Fruit fly (Drosophila melanogaster) whole organism, embryonic: ENCODE measurements around the gene St2.

Experiments
- ATbp ChIP-seq: fragments of 200-800 bp; sonication (Bioruptor generic); optimal IDR thresholded peaks from 2 replicates; lab custom pipeline; 2017; ENCODE audit warnings: missing biosample characterization, mild to moderate bottlenecking, missing genetic modification characterization, missing genetic modification reagents
- Adf1 ChIP-seq: fragments of 200-800 bp; sonication (Bioruptor generic); IDR thresholded peaks from 2 replicates; pipeline ENCODE4 v1.3.6; 2022; ENCODE audit warnings: missing biosample characterization, missing genetic modification characterization
- Atf3 ChIP-seq: fragments of 200-800 bp; sonication (Bioruptor generic); optimal IDR thresholded peaks from 3 replicates; lab custom pipeline; 2016; ENCODE audit warnings: missing biosample characterization, missing genetic modification characterization
- Atf6 ChIP-seq: fragments of 200-800 bp; sonication (Bioruptor generic); IDR thresholded peaks from 2 replicates; pipeline ENCODE4 v1.3.6; 2022; ENCODE audit warnings: missing biosample characterization, missing genetic modification characterization
- Awh ChIP-seq: fragments of 200-800 bp; sonication (Bioruptor generic); IDR thresholded peaks from 2 replicates; pipeline ENCODE4, ENCODE4 v1.3.6; 2022; ENCODE audit warnings: missing biosample characterization, missing genetic modification characterization
- BtbVII ChIP-seq: fragments of 200-800 bp; sonication (Bioruptor generic); optimal IDR thresholded peaks from 3 replicates; lab custom pipeline; 2017; ENCODE audit warnings: missing biosample characterization, mild to moderate bottlenecking, missing genetic modification characterization
- CG1024 ChIP-seq: fragments of 200-800 bp; sonication (Bioruptor generic); IDR thresholded peaks from 2 replicates; pipeline ENCODE4 v1.3.6; 2022; ENCODE audit warnings: missing biosample characterization, missing genetic modification characterization
- CG10274 ChIP-seq: fragments of 200-800 bp; sonication (Bioruptor generic); optimal IDR thresholded peaks from 3 replicates; lab custom pipeline; 2017; ENCODE audit warnings: missing biosample characterization, mild to moderate bottlenecking, missing genetic modification characterization
- CG10321 ChIP-seq: fragments of 200-800 bp; sonication (Bioruptor generic); IDR thresholded peaks from 2 replicates; pipeline ENCODE4 v1.3.6; 2022; ENCODE audit warnings: missing biosample characterization, missing genetic modification characterization
- CG12155 ChIP-seq: fragments of 200-800 bp; sonication (Bioruptor generic); optimal IDR thresholded peaks from 3 replicates; lab custom pipeline; 2016; ENCODE audit warnings: missing biosample characterization, missing genetic modification characterization
- CG14965 ChIP-seq: fragments of 200-800 bp; sonication (Bioruptor generic); optimal IDR thresholded peaks from 2 replicates; lab custom pipeline; 2016; ENCODE audit warnings: missing biosample characterization, missing genetic modification characterization, borderline replicate concordance
- CG15514 ChIP-seq: fragments of 200-800 bp; sonication (Bioruptor generic); optimal IDR thresholded peaks from 3 replicates; lab custom pipeline; 2017; ENCODE audit warnings: missing biosample characterization, missing genetic modification characterization, mild to moderate bottlenecking, moderate library complexity, missing genetic modification reagents
- CG16813 ChIP-seq: fragments of 200-800 bp; sonication (Bioruptor generic); IDR thresholded peaks from 3 replicates; pipeline ENCODE4 v1.3.6; 2022; ENCODE audit warnings: missing biosample characterization, missing genetic modification characterization; ENCODE audit not compliant: partially characterized antibody
- CG17361 ChIP-seq: fragments of 200-800 bp; sonication (Bioruptor generic); IDR thresholded peaks from 3 replicates; pipeline ENCODE4 v1.3.6; 2022; ENCODE audit warnings: missing biosample characterization, missing genetic modification characterization
- CG2678 ChIP-seq: fragments of 200-800 bp; sonication (Bioruptor generic); optimal IDR thresholded peaks from 3 replicates; lab custom pipeline; 2019; ENCODE audit warnings: missing biosample characterization, mild to moderate bottlenecking, missing genetic modification characterization, moderate library complexity
- CG2889 ChIP-seq: fragments of 200-800 bp; sonication (Bioruptor generic); IDR thresholded peaks from 3 replicates; pipeline ENCODE4 v1.3.6; 2022; ENCODE audit warnings: missing biosample characterization, missing genetic modification characterization
- CG3281 ChIP-seq: fragments of 200-800 bp; sonication (Bioruptor generic); optimal IDR thresholded peaks from 3 replicates; lab custom pipeline; 2017; ENCODE audit warnings: missing biosample characterization, mild to moderate bottlenecking, missing genetic modification characterization
- CG7786 ChIP-seq: fragments of 200-800 bp; sonication (Bioruptor generic); optimal IDR thresholded peaks from 2 replicates; lab custom pipeline; 2016; ENCODE audit warnings: missing biosample characterization, missing genetic modification characterization
- CG8290 ChIP-seq, 3 experiments: fragments of 200-800 bp; sonication (Bioruptor generic); optimal IDR thresholded peaks; 2 replicates each; lab custom pipeline; 2016 to 2019; ENCODE audit warnings: missing biosample characterization in 3 of 3, missing genetic modification characterization in 3 of 3, mild to moderate bottlenecking in 2 of 3, moderate library complexity in 1 of 3
- Camta ChIP-seq: fragments of 200-800 bp; sonication (Bioruptor generic); optimal IDR thresholded peaks from 2 replicates; lab custom pipeline; 2016; ENCODE audit warnings: missing biosample characterization, missing genetic modification characterization
- D19B ChIP-seq: fragments of 200-800 bp; sonication (Bioruptor generic); optimal IDR thresholded peaks from 2 replicates; lab custom pipeline; 2017; ENCODE audit warnings: missing biosample characterization, mild to moderate bottlenecking, missing genetic modification characterization
- Dad ChIP-seq: fragments of 200-800 bp; sonication (Bioruptor generic); optimal IDR thresholded peaks from 3 replicates; lab custom pipeline; 2016; ENCODE audit warnings: missing biosample characterization, missing genetic modification characterization
- Dek ChIP-seq: fragments of 200-800 bp; sonication (Bioruptor generic); optimal IDR thresholded peaks from 3 replicates; lab custom pipeline; 2019; ENCODE audit warnings: missing biosample characterization, mild to moderate bottlenecking, missing genetic modification characterization, moderate library complexity
- Doc3 ChIP-seq: fragments of 200-800 bp; sonication (Bioruptor generic); IDR thresholded peaks from 3 replicates; pipeline ENCODE4 v1.3.6; 2022; ENCODE audit warnings: missing biosample characterization, missing genetic modification characterization; ENCODE audit not compliant: partially characterized antibody
- Gug ChIP-seq: fragments of 200-800 bp; sonication (Bioruptor generic); IDR thresholded peaks from 4 replicates; pipeline ENCODE4 v1.3.6; 2022; ENCODE audit warnings: missing biosample characterization, missing genetic modification characterization
- Jarid2 ChIP-seq: fragments of 200-800 bp; sonication (Bioruptor generic); optimal IDR thresholded peaks from 3 replicates; lab custom pipeline; 2017; ENCODE audit warnings: mild to moderate bottlenecking, missing biosample characterization, missing genetic modification reagents, missing genetic modification characterization
- MTF-1 ChIP-seq: fragments of 200-800 bp; sonication (Bioruptor generic); optimal IDR thresholded peaks from 2 replicates; lab custom pipeline; 2018; ENCODE audit warnings: missing biosample characterization, mild to moderate bottlenecking, missing genetic modification characterization, borderline replicate concordance
- Med ChIP-seq: fragments of 200-800 bp; sonication (Bioruptor generic); peaks from one replicate; lab custom pipeline; 2016; ENCODE audit warnings: missing biosample characterization, missing genetic modification characterization, mild to moderate bottlenecking, inconsistent platforms, moderate library complexity
- Mrtf ChIP-seq: fragments of 200-800 bp; sonication (Bioruptor generic); IDR thresholded peaks from 3 replicates; pipeline ENCODE4 v1.3.6; 2022; ENCODE audit warnings: missing biosample characterization, missing genetic modification characterization
- NK7.1 ChIP-seq: fragments of 200-800 bp; sonication (Bioruptor generic); optimal IDR thresholded peaks from 3 replicates; lab custom pipeline; 2016; ENCODE audit warnings: missing biosample characterization, missing genetic modification characterization
- Side ChIP-seq: fragments of 200-800 bp; sonication (Bioruptor generic); optimal IDR thresholded peaks from 2 replicates; lab custom pipeline; 2016; ENCODE audit warnings: missing biosample characterization, missing genetic modification characterization
- Spps ChIP-seq: fragments of 200-800 bp; sonication (Bioruptor generic); optimal IDR thresholded peaks from 2 replicates; lab custom pipeline; 2018; ENCODE audit warnings: missing biosample characterization, mild to moderate bottlenecking, missing genetic modification characterization
- Taf1 ChIP-seq: fragments of 200-800 bp; sonication (Bioruptor generic); IDR thresholded peaks from 2 replicates; pipeline ENCODE4 v1.3.6; 2022; ENCODE audit warnings: missing biosample characterization, missing genetic modification characterization
- YL-1 ChIP-seq: fragments of 200-800 bp; sonication (Bioruptor generic); optimal IDR thresholded peaks from 3 replicates; lab custom pipeline; 2017; ENCODE audit warnings: missing biosample characterization, mild to moderate bottlenecking, missing genetic modification characterization
- aop ChIP-seq: fragments of 200-800 bp; sonication (Bioruptor generic); IDR thresholded peaks from 2 replicates; pipeline ENCODE4 v1.3.6; 2022; ENCODE audit warnings: missing biosample characterization, missing genetic modification characterization
- az2 ChIP-seq: fragments of 200-800 bp; sonication (Bioruptor generic); optimal IDR thresholded peaks from 3 replicates; lab custom pipeline; 2016; ENCODE audit warnings: missing biosample characterization, missing genetic modification characterization
- bsh ChIP-seq, 2 experiments: fragments of 200-800 bp; sonication (Bioruptor generic); optimal IDR thresholded peaks; 2 replicates each; lab custom pipeline; 2017 to 2018; ENCODE audit warnings: mild to moderate bottlenecking in 2 of 2, missing biosample characterization in 2 of 2, missing genetic modification characterization in 2 of 2, moderate library complexity in 1 of 2
- corto ChIP-seq: fragments of 200-800 bp; sonication (Bioruptor generic); optimal IDR thresholded peaks from 2 replicates; lab custom pipeline; 2016; ENCODE audit warnings: missing biosample characterization, mild to moderate bottlenecking, missing genetic modification characterization, moderate library complexity
- croc ChIP-seq: fragments of 200-800 bp; sonication (Bioruptor generic); conservative IDR thresholded peaks from 3 replicates; pipeline ENCODE4 v1.3.6; 2022; ENCODE audit warnings: missing biosample characterization, missing genetic modification characterization
- crp ChIP-seq, 2 experiments: fragments of 200-800 bp; sonication (Bioruptor generic); optimal IDR thresholded peaks; 2 replicates in 1 of 2; 3 replicates in 1 of 2; lab custom pipeline; 2017; ENCODE audit warnings: missing biosample characterization in 2 of 2, missing genetic modification characterization in 2 of 2, mild to moderate bottlenecking in 1 of 2, moderate library complexity in 1 of 2
- cwo ChIP-seq: fragments of 200-800 bp; sonication (Bioruptor generic); optimal IDR thresholded peaks from 3 replicates; lab custom pipeline; 2017; ENCODE audit warnings: missing biosample characterization, missing genetic modification characterization, mild to moderate bottlenecking, moderate library complexity, missing genetic modification reagents
- da ChIP-seq: fragments of 200-800 bp; sonication (Bioruptor generic); optimal IDR thresholded peaks from 2 replicates; lab custom pipeline; 2016; ENCODE audit warnings: missing biosample characterization, missing genetic modification characterization
- dmrt99B ChIP-seq: fragments of 200-800 bp; sonication (Bioruptor generic); optimal IDR thresholded peaks from 2 replicates; lab custom pipeline; 2018; ENCODE audit warnings: missing biosample characterization, mild to moderate bottlenecking, missing genetic modification characterization, moderate library complexity
- exex ChIP-seq: fragments of 200-800 bp; sonication (Bioruptor generic); optimal IDR thresholded peaks from 4 replicates; lab custom pipeline; 2018; ENCODE audit warnings: missing biosample characterization, mild to moderate bottlenecking, missing genetic modification characterization, moderate library complexity
- gfzf ChIP-seq: fragments of 200-800 bp; sonication (Bioruptor generic); optimal IDR thresholded peaks from 2 replicates; lab custom pipeline; 2016; ENCODE audit warnings: missing biosample characterization, mild to moderate bottlenecking, missing genetic modification characterization, moderate library complexity
- gsb ChIP-seq: fragments of 200-800 bp; sonication (Bioruptor generic); IDR thresholded peaks from 2 replicates; pipeline ENCODE4 v1.3.6; 2022; ENCODE audit warnings: missing biosample characterization, missing genetic modification characterization
- lov ChIP-seq, 2 experiments: fragments of 200-800 bp in 1 of 2; fragments of >200 bp in 1 of 2; sonication (Bioruptor generic) in 1 of 2; IDR thresholded peaks in 1 of 2; optimal IDR thresholded peaks in 1 of 2; 2 replicates in 1 of 2; 3 replicates in 1 of 2; pipeline versions ENCODE4 v1.3.6 to Lab custom; 2017 to 2022; ENCODE audit warnings: missing biosample characterization in 1 of 2, missing genetic modification characterization in 1 of 2
- mam ChIP-seq: fragments of 200-800 bp; sonication (Bioruptor generic); optimal IDR thresholded peaks from 3 replicates; lab custom pipeline; 2016; ENCODE audit warnings: missing biosample characterization, missing genetic modification characterization
- ssp ChIP-seq: fragments of 200-800 bp; sonication (Bioruptor generic); IDR thresholded peaks from 2 replicates; pipeline ENCODE4 v1.3.6; 2022; ENCODE audit warnings: missing biosample characterization, missing genetic modification characterization

Gene St2

DNA sequence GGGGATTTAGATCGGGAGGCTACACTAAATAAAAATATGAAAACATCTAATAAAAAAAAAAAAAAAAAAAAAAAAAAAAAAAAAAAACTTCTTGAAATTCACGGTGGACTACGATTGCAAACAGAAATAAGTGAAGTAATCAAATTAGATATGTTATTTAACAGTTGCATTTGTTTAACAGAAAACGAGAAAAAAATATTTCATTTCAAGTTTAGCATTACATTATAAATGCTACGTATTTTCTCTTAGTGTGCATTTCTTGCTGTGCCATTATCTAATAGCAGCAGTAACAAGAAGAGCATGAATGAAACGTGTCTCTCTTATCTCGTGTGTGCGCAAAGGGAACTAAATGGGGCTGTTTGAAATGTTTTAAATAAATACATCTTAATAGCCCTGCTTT, 26.8 kb upstream of the St2 start (continued):
- TF ChIP-seq Spps (tag; lab: Kevin White, UChicago), result peak; percentile 28
- no peak; the same call in 1 of the 2 replicates for TF ChIP-seq Atf6 (GFP tag; lab: Robert Waterston, UW)
- peak; percentile 42 for TF ChIP-seq CG7786 (GFP tag; lab: Kevin White, UChicago)
- TF ChIP-seq CG3281, result peak; percentile 65
- peak; percentile 21 for TF ChIP-seq CG15514 (GFP tag; lab: Kevin White, UChicago)
- TF ChIP-seq Camta (GFP tag; lab: Kevin White, UChicago), result peak; percentile 53
- peak; percentile 45 for TF ChIP-seq da
- peak; percentile 69 for TF ChIP-seq ATbp (GFP tag; lab: Kevin White, UChicago)
- no peak for TF ChIP-seq YL-1
- no peak for TF ChIP-seq CG16813 (GFP tag; lab: Robert Waterston, UW)
- TF ChIP-seq CG2678 (tag; lab: Kevin White, UChicago), result peak; percentile 65
- TF ChIP-seq Taf1 (GFP tag; lab: Robert Waterston, UW), result no peak
- peak; percentile 77 for TF ChIP-seq CG17361 (GFP tag; lab: Robert Waterston, UW)
- TF ChIP-seq Adf1 (GFP tag; lab: Robert Waterston, UW), result 0 out of 2 replicates have a peak, but pooled peaks have one; percentile 14
- no peak; the same call in 1 of the 2 replicates for TF ChIP-seq ssp (GFP tag; lab: Robert Waterston, UW)
- TF ChIP-seq CG10274, result no peak
- TF ChIP-seq BtbVII (GFP tag; lab: Kevin White, UChicago), result peak; percentile 36
- TF ChIP-seq az2 (GFP tag; lab: Kevin White, UChicago), result peak; percentile 51
- TF ChIP-seq Atf3 (GFP tag; lab: Kevin White, UChicago), result peak; percentile 25
- no peak for TF ChIP-seq lov (optimal IDR thresholded peaks at IDR 0.05; lab: Kevin White, UChicago)
- TF ChIP-seq lov (GFP tag; IDR thresholded peaks at IDR 0.05; lab: Robert Waterston, UW), result no peak
- TF ChIP-seq CG14965 (GFP tag; lab: Kevin White, UChicago), result no peak
- peak; percentile 74 for TF ChIP-seq cwo (GFP tag; lab: Kevin White, UChicago)
- TF ChIP-seq CG12155 (GFP tag; lab: Kevin White, UChicago), result peak; percentile 54
- no peak for TF ChIP-seq gfzf (GFP tag; lab: Kevin White, UChicago)
- peak; percentile 58; the same call in 1 of the 2 replicates for TF ChIP-seq Awh (GFP tag; lab: Robert Waterston, UW)
- peak; percentile 25 for TF ChIP-seq Dek (tag; lab: Kevin White, UChicago)
- TF ChIP-seq Side (GFP tag; lab: Kevin White, UChicago), result peak; percentile 45
- 0 out of 2 replicates have a peak, but pooled peaks have one; percentile 45 for TF ChIP-seq CG1024 (GFP tag; lab: Robert Waterston, UW)
- peak; percentile 34 for TF ChIP-seq mam (GFP tag; lab: Kevin White, UChicago)
- no peak for TF ChIP-seq corto (GFP tag; lab: Kevin White, UChicago)
- TF ChIP-seq CG10321 (GFP tag; lab: Robert Waterston, UW), result no peak
- 0 out of 4 replicates have a peak, but pooled peaks have one; percentile 15 for TF ChIP-seq Gug (GFP tag; lab: Robert Waterston, UW)
- TF ChIP-seq MTF-1, result no peak
- TF ChIP-seq D19B (GFP tag; lab: Kevin White, UChicago), result no peak
- peak; percentile 67 for TF ChIP-seq Med (GFP tag; lab: Kevin White, UChicago)
- no peak for TF ChIP-seq crp (GFP tag; optimal IDR thresholded peaks at IDR 0.05; lab: Kevin White, UChicago)
- TF ChIP-seq gsb (GFP tag; lab: Robert Waterston, UW), result no peak
- TF ChIP-seq Dad, result no peak
- no peak for TF ChIP-seq aop
- TF ChIP-seq Mrtf, result 0 out of 3 replicates have a peak, but pooled peaks have one; percentile 29
- peak; percentile 28 for TF ChIP-seq Jarid2 (GFP tag; lab: Kevin White, UChicago)
- TF ChIP-seq Doc3 (GFP tag; lab: Robert Waterston, UW), result no peak
- TF ChIP-seq NK7.1 (GFP tag; lab: Kevin White, UChicago), result peak; percentile 16
- TF ChIP-seq exex (tag; lab: Kevin White, UChicago), result no peak
- peak in 1 of 2 experiments; percentile 82 for TF ChIP-seq bsh (GFP tag; optimal IDR thresholded peaks at IDR 0.05; lab: Kevin White, UChicago)
- TF ChIP-seq croc (GFP tag; lab: Robert Waterston, UW), result peak; percentile 50; the same call in 2 of the 3 replicates
- TF ChIP-seq dmrt99B (tag; lab: Kevin White, UChicago), result peak; percentile 71
- no peak for TF ChIP-seq CG8290 (GFP tag; optimal IDR thresholded peaks at IDR 0.05; lab: Kevin White, UChicago)
- peak in 1 of 2 experiments; percentile 40 for TF ChIP-seq CG8290 (tag; optimal IDR thresholded peaks at IDR 0.05; lab: Kevin White, UChicago)
- no peak for TF ChIP-seq CG2889 (GFP tag; lab: Robert Waterston, UW)
